Fruit fly (Drosophila melanogaster): Measurements from ENCODE around the gene Taf10b.
A peak's percentile ranks its signal among the peaks of the same experiment; 100 is the strongest.

Taf10b gene

dm6 chr2L:2720368-2720767 is 47.3 kb downstream of the Taf10b start (continued):
- TF ChIP-seq Atf6 (GFP tag; IDR thresholded peaks at IDR 0.05), result no peak
- no peak; the same call in 2 of the 3 replicates for TF ChIP-seq dysf (GFP tag; IDR thresholded peaks at IDR 0.05)
- TF ChIP-seq sqz (GFP tag; optimal IDR thresholded peaks at IDR 0.05), result no peak
- no peak for TF ChIP-seq CG16779 (GFP tag; IDR thresholded peaks at IDR 0.05)
- TF ChIP-seq CG34224 (GFP tag; IDR thresholded peaks at IDR 0.05; ENCODE audit: partially characterized antibody), result no peak
- no peak for TF ChIP-seq CG9437 (GFP tag; optimal IDR thresholded peaks at IDR 0.05)
- TF ChIP-seq CG14014 (GFP tag; IDR thresholded peaks at IDR 0.05), result peak; percentile 44; the same call in 1 of the 2 replicates
- no peak for TF ChIP-seq oc (tag; optimal IDR thresholded peaks at IDR 0.05)
- TF ChIP-seq run (tag; optimal IDR thresholded peaks at IDR 0.05), result no peak
- TF ChIP-seq Lhr (GFP tag; optimal IDR thresholded peaks at IDR 0.05), result no peak
- TF ChIP-seq Scr (GFP tag; IDR thresholded peaks at IDR 0.05; ENCODE audit: partially characterized antibody), result no peak
- TF ChIP-seq zfh1 (GFP tag; IDR thresholded peaks at IDR 0.05), result 0 out of 3 replicates have a peak, but pooled peaks have one; percentile 22
- TF ChIP-seq Stat92E (GFP tag; optimal IDR thresholded peaks at IDR 0.05), result no peak
- TF ChIP-seq pho (GFP tag; optimal IDR thresholded peaks at IDR 0.05), result no peak
- peak; percentile 10 for TF ChIP-seq cwo (GFP tag; optimal IDR thresholded peaks at IDR 0.05)
- TF ChIP-seq maf-S (GFP tag; optimal IDR thresholded peaks at IDR 0.05), result no peak
- no peak for TF ChIP-seq B-H1 (GFP tag; IDR thresholded peaks at IDR 0.05)
- TF ChIP-seq HmgD (GFP tag; optimal IDR thresholded peaks at IDR 0.05), result no peak
- TF ChIP-seq CG10209 (GFP tag; optimal IDR thresholded peaks at IDR 0.05), result peak; percentile 6
- no peak for TF ChIP-seq Fer1 (GFP tag; optimal IDR thresholded peaks at IDR 0.05)
- no peak for TF ChIP-seq pnt (GFP tag; optimal IDR thresholded peaks at IDR 0.05)
- TF ChIP-seq Bgb (GFP tag; IDR thresholded peaks at IDR 0.05; ENCODE audit: partially characterized antibody), result no peak
- no peak for TF ChIP-seq CG14710 (tag; optimal IDR thresholded peaks at IDR 0.05)
- no peak for TF ChIP-seq NK7.1 (GFP tag; optimal IDR thresholded peaks at IDR 0.05)
- TF ChIP-seq CG16813 (GFP tag; IDR thresholded peaks at IDR 0.05; ENCODE audit: partially characterized antibody), result no peak
- no peak for TF ChIP-seq C15 (GFP tag; IDR thresholded peaks at IDR 0.05)
- no peak for TF ChIP-seq trh (GFP tag; optimal IDR thresholded peaks at IDR 0.05)
- no peak for TF ChIP-seq scrt (GFP tag; optimal IDR thresholded peaks at IDR 0.05)
- no peak for TF ChIP-seq Hey (tag; optimal IDR thresholded peaks at IDR 0.05)
- TF ChIP-seq Dip3 (GFP tag; optimal IDR thresholded peaks at IDR 0.05), result peak; percentile 18
- peak; percentile 10 for TF ChIP-seq caup (GFP tag; optimal IDR thresholded peaks at IDR 0.05; ENCODE audit: severe bottlenecking)
- TF ChIP-seq CG31365 (tag; optimal IDR thresholded peaks at IDR 0.05), result no peak
- no peak for TF ChIP-seq Trl (optimal IDR thresholded peaks at IDR 0.05)
- TF ChIP-seq Trl (GFP tag; optimal IDR thresholded peaks at IDR 0.05), result no peak
- TF ChIP-seq sens (GFP tag), result peak; percentile 69
- TF ChIP-seq tin (GFP tag; optimal IDR thresholded peaks at IDR 0.05), result no peak
- TF ChIP-seq vvl (GFP tag; IDR thresholded peaks at IDR 0.05), result no peak
- no peak for TF ChIP-seq PHDP (tag; optimal IDR thresholded peaks at IDR 0.05)
- TF ChIP-seq CG8924 (tag; optimal IDR thresholded peaks at IDR 0.05), result no peak
- TF ChIP-seq zen (tag; optimal IDR thresholded peaks at IDR 0.05), result no peak
- no peak for TF ChIP-seq Hand (GFP tag; optimal IDR thresholded peaks at IDR 0.05)
- 0 out of 2 replicates have a peak, but pooled peaks have one; percentile 40 for TF ChIP-seq Oaz (GFP tag; IDR thresholded peaks at IDR 0.05)
- TF ChIP-seq lab (GFP tag; optimal IDR thresholded peaks at IDR 0.05), result peak; percentile 51
- no peak for TF ChIP-seq sug (tag; optimal IDR thresholded peaks at IDR 0.05)
- TF ChIP-seq CG5953 (GFP tag; IDR thresholded peaks at IDR 0.05), result no peak
- TF ChIP-seq kay (GFP tag; optimal IDR thresholded peaks at IDR 0.05), result no peak
- no peak for TF ChIP-seq CG4820 (GFP tag; optimal IDR thresholded peaks at IDR 0.05)
- peak; percentile 13 for TF ChIP-seq mam (GFP tag; optimal IDR thresholded peaks at IDR 0.05)
- TF ChIP-seq so (GFP tag; IDR thresholded peaks at IDR 0.05), result no peak
- no peak for TF ChIP-seq Nf-YC (tag; optimal IDR thresholded peaks at IDR 0.05)
- no peak for TF ChIP-seq CG15601 (tag; optimal IDR thresholded peaks at IDR 0.05)

Measured in whole organism, embryonic.